Fruit fly (Drosophila melanogaster): ENCODE measurements around the gene CG3285.
A peak's percentile ranks its signal among the peaks of the same experiment; 100 is the strongest.

CG3285 gene

DNA sequence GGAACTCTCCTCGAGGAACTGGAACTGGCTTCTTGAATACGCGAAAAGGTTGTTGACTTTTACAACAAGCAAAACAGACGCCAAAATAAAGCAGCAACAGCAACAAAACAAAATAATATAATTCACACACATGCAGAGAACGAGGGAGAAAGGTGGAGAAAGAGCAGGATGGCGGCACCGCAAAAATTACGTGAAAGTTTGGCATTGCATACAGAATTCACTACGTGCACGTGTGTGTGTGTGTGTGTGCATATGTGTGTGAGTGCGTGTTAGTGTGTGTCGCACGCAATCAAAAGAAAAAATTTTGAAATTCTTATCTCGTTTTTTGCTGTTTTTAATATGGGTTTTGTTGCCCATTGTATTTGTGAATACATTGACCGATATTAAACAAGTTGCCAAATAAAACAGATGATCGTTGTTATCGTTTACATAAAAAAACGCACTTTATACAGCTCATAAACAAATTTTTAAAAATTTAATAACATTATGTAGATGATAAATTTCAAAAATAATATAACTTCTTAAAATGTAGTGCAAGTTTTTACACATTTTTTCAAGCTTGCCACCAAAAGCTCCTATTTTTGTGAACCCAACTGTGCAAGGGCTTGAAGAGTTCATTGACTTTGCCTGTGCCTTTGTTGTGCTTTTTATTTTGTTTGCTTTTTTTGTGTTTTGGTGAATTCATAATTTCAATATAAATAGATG lies 10.7 kb downstream of the CG3285 start (continued):
- TF ChIP-seq CG2889 (GFP tag; IDR thresholded peaks at IDR 0.05) (no peak), Kr (GFP tag; optimal IDR thresholded peaks at IDR 0.05) (no peak), Dip3 (GFP tag; optimal IDR thresholded peaks at IDR 0.05) (no peak), Atf-2 (GFP tag; optimal IDR thresholded peaks at IDR 0.05) (no peak), yki (optimal IDR thresholded peaks at IDR 0.05) (no peak), CG30403 (GFP tag; optimal IDR thresholded peaks at IDR 0.05) (peak; percentile 3), danr (GFP tag; IDR thresholded peaks at IDR 0.05) (no peak), ham (GFP tag; IDR thresholded peaks at IDR 0.05) (no peak), Xbp1 (GFP tag; optimal IDR thresholded peaks at IDR 0.05) (peak; percentile 2), salm (tag; optimal IDR thresholded peaks at IDR 0.05) (no peak), CG12219 (GFP tag; optimal IDR thresholded peaks at IDR 0.05) (no peak), pb (GFP tag; optimal IDR thresholded peaks at IDR 0.05) (no peak), CG6854 (GFP tag; optimal IDR thresholded peaks at IDR 0.05) (no peak), Fer1 (GFP tag; optimal IDR thresholded peaks at IDR 0.05) (no peak), lola (GFP tag; optimal IDR thresholded peaks at IDR 0.05) (peak in 1 of 3 experiments; percentile 15), CG12299 (tag; optimal IDR thresholded peaks at IDR 0.05) (no peak), ab (GFP tag; optimal IDR thresholded peaks at IDR 0.05) (no peak), CG14441 (GFP tag; IDR thresholded peaks at IDR 0.05) (no peak), Hand (GFP tag; optimal IDR thresholded peaks at IDR 0.05) (no peak), odd (GFP tag; optimal IDR thresholded peaks at IDR 0.05) (no peak), HLH4C (GFP tag; IDR thresholded peaks at IDR 0.05; ENCODE audit: partially characterized antibody) (no peak), Oli (tag; optimal IDR thresholded peaks at IDR 0.05) (peak; percentile 10)

DNA sequence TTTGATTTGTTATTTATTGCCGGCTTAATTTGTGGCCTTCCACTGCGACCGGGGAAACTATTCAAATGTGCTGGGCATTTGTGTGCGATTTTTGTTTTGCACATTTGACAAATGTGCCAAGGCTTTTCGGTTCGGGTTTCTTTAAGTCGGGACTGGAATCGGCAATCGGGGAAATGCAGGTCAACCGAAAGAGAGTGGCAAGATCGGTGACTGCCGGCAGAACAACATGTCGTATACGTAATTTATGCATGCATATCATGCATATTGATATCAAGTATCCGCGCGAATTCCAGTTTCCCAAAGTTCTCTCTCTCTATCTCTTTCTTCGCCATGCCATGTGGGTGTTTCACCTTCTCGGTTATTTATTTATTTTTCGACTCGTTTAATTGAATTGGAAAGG lies 11.6 kb downstream of the CG3285 start:
- TF ChIP-seq CG31441 (GFP tag; IDR thresholded peaks at IDR 0.05) = no peak
- TF ChIP-seq tna (GFP tag; IDR thresholded peaks at IDR 0.05; ENCODE audit: partially characterized antibody) = no peak
- TF ChIP-seq ci (GFP tag; IDR thresholded peaks at IDR 0.05) = no peak
- peak; percentile 55 for TF ChIP-seq CG7372 (GFP tag; IDR thresholded peaks at IDR 0.05)
- no peak for TF ChIP-seq CG9876 (GFP tag; optimal IDR thresholded peaks at IDR 0.05)
- TF ChIP-seq CG3847 (GFP tag; IDR thresholded peaks at IDR 0.05) = no peak

DNA sequence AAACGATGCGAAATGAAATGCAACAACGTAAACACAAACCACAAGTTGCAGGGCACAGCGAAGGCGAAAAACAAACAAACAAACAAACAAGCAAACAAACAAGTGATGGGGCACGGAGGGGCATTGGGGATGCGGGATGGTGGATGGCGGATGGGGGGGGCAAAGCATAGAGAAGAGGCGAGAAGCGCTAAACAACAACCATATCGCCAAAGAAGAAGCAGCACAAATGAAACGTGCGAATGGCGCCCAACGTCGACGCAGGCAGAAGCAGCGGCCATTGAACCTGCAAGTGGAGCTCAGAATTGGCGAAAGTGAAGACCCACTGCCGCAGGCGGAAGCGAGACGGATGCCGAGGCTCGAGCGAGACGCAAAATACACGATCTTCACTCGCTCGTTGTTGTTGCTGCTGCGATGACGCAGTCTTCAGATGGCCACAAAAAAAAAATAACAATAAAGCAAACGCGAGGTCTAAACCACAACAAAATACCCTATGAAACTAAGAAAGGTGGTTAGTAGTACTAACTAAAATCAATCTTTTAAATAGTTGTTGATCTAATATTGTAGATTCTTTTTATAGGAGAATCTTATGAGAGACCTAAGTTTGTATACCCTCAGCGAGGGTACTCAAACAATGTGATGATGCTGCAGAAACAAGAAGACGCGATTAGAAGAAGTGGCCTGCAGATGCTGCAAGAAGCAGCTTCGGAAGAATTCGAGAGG lies 15.2 kb downstream of the CG3285 start:
- TF ChIP-seq az2 (GFP tag; optimal IDR thresholded peaks at IDR 0.05) (peak; percentile 14), D19A (tag; optimal IDR thresholded peaks at IDR 0.05) (peak; percentile 69), kni (GFP tag; optimal IDR thresholded peaks at IDR 0.05) (peak; percentile 3), sens (GFP tag) (peak; percentile 73), gcm2 (GFP tag; optimal IDR thresholded peaks at IDR 0.05) (no peak), CG1603 (tag; optimal IDR thresholded peaks at IDR 0.05) (peak; percentile 28), CG2129 (GFP tag; IDR thresholded peaks at IDR 0.05; ENCODE audit: partially characterized antibody) (no peak), CG4820 (GFP tag; optimal IDR thresholded peaks at IDR 0.05) (no peak), Mad (GFP tag; optimal IDR thresholded peaks at IDR 0.05) (no peak), corto (GFP tag; optimal IDR thresholded peaks at IDR 0.05) (peak; percentile 91), CG32532 (GFP tag; IDR thresholded peaks at IDR 0.05) (0 out of 2 replicates have a peak, but pooled peaks have one; percentile 21), lola (GFP tag; optimal IDR thresholded peaks at IDR 0.05) (peak in 1 of 3 experiments; percentile 14), otp (GFP tag; IDR thresholded peaks at IDR 0.05) (no peak), CG31365 (tag; optimal IDR thresholded peaks at IDR 0.05) (no peak), Sry-β (GFP tag; optimal IDR thresholded peaks at IDR 0.05) (no peak), CG31224 (GFP tag; IDR thresholded peaks at IDR 0.05) (0 out of 2 replicates have a peak, but pooled peaks have one; percentile 20), tna (GFP tag; IDR thresholded peaks at IDR 0.05; ENCODE audit: partially characterized antibody) (0 out of 2 replicates have a peak, but pooled peaks have one; percentile 19), CG6689 (GFP tag; IDR thresholded peaks at IDR 0.05) (0 out of 2 replicates have a peak, but pooled peaks have one; percentile 21), CG7372 (GFP tag; IDR thresholded peaks at IDR 0.05) (no peak), hb (GFP tag; IDR thresholded peaks at IDR 0.05; ENCODE audit: partially characterized antibody) (no peak), slbo (GFP tag; IDR thresholded peaks at IDR 0.05) (0 out of 2 replicates have a peak, but pooled peaks have one; percentile 15), peb (GFP tag; IDR thresholded peaks at IDR 0.05) (no peak)

Measured in whole organism, embryonic.